Worm (Caenorhabditis elegans) whole organism, L3 larva: ENCODE measurements around the gene fbxa-63.
A peak's percentile ranks its signal among the peaks of the same experiment; 100 is the strongest.
"Not testable (repeated sequence)": the region's sequence is repeated elsewhere in the genome, so short reads cannot be mapped to it uniquely, and the experiment has no call there.

Experiments used
- ZK546.5 ChIP-seq: sonication (generic microtip); optimal IDR thresholded peaks from 2 replicates; lab custom pipeline; 2017; ENCODE audit warnings: missing biosample characterization, missing genetic modification characterization
- ama-1 ChIP-seq: fragments of 150-350 bp; optimal IDR thresholded peaks from 2 replicates; lab custom pipeline; 2018
- ceh-16 ChIP-seq: sonication (generic microtip); optimal IDR thresholded peaks from 2 replicates; lab custom pipeline; 2017; ENCODE audit warnings: missing biosample characterization, missing genetic modification characterization
- ceh-28 ChIP-seq: fragments of 150-350 bp; optimal IDR thresholded peaks from 2 replicates; lab custom pipeline; 2014; ENCODE audit warnings: missing biosample characterization, missing genetic modification reagents, missing genetic modification characterization
- ceh-9 ChIP-seq: sonication (generic microtip); optimal IDR thresholded peaks from 2 replicates; lab custom pipeline; 2018; ENCODE audit warnings: missing biosample characterization, missing genetic modification characterization
- daf-12 ChIP-seq: fragments of 150-350 bp; optimal IDR thresholded peaks from 2 replicates; lab custom pipeline; 2014; ENCODE audit warnings: missing biosample characterization, missing genetic modification reagents, missing genetic modification characterization
- egl-27 ChIP-seq: sonication (generic microtip); optimal IDR thresholded peaks from 4 replicates; lab custom pipeline; 2017; ENCODE audit warnings: missing biosample characterization, missing genetic modification reagents, missing genetic modification characterization
- egl-5 ChIP-seq: fragments of 150-350 bp; optimal IDR thresholded peaks from 2 replicates; lab custom pipeline; 2017; ENCODE audit warnings: missing biosample characterization, missing genetic modification reagents, missing genetic modification characterization, inconsistent platforms
- elt-2 ChIP-seq: sonication (generic microtip); optimal IDR thresholded peaks from 2 replicates; lab custom pipeline; 2016; ENCODE audit warnings: missing genetic modification reagents, mild to moderate bottlenecking, missing genetic modification characterization, missing compliant biosample characterization
- eor-1 ChIP-seq, 2 experiments: fragments of 150-350 bp; optimal IDR thresholded peaks; 2 replicates each; lab custom pipeline; 2014 to 2018; ENCODE audit warnings: missing biosample characterization in 2 of 2, missing genetic modification characterization in 2 of 2
- fkh-2 ChIP-seq: fragments of 150-350 bp; optimal IDR thresholded peaks from 2 replicates; lab custom pipeline; 2014; ENCODE audit warnings: missing biosample characterization, missing genetic modification reagents, missing genetic modification characterization
- fos-1 ChIP-seq: fragments of 150-350 bp; optimal IDR thresholded peaks from 2 replicates; lab custom pipeline; 2014; ENCODE audit warnings: missing biosample characterization, missing genetic modification characterization
- hmg-11 ChIP-seq: sonication (generic microtip); optimal IDR thresholded peaks from 2 replicates; lab custom pipeline; 2016; ENCODE audit warnings: missing genetic modification characterization, missing compliant biosample characterization
- lin-15B ChIP-seq: fragments of 150-350 bp; optimal IDR thresholded peaks from 2 replicates; lab custom pipeline; 2014; ENCODE audit warnings: missing biosample characterization, missing genetic modification characterization
- lin-39 ChIP-seq: fragments of 150-350 bp; optimal IDR thresholded peaks from 2 replicates; lab custom pipeline; 2018; ENCODE audit warnings: missing biosample characterization, missing genetic modification reagents, missing genetic modification characterization
- mdl-1 ChIP-seq: fragments of 150-350 bp; optimal IDR thresholded peaks from 2 replicates; lab custom pipeline; 2014; ENCODE audit warnings: missing biosample characterization, missing genetic modification characterization
- nfya-1 ChIP-seq: sonication (generic microtip); optimal IDR thresholded peaks from 2 replicates; lab custom pipeline; 2017; ENCODE audit warnings: missing genetic modification characterization, mild to moderate bottlenecking, missing compliant biosample characterization, antibody characterized with exemption, moderate library complexity; ENCODE audit not compliant: insufficient read depth
- nhr-11 ChIP-seq: fragments of 150-350 bp; optimal IDR thresholded peaks from 2 replicates; lab custom pipeline; 2014; ENCODE audit warnings: missing biosample characterization, missing genetic modification characterization
- nhr-12 ChIP-seq: fragments of 150-350 bp; optimal IDR thresholded peaks from 2 replicates; lab custom pipeline; 2014; ENCODE audit warnings: missing biosample characterization, missing genetic modification characterization
- nhr-25 ChIP-seq: sonication (generic microtip); optimal IDR thresholded peaks from 2 replicates; lab custom pipeline; 2017; ENCODE audit warnings: missing biosample characterization, missing genetic modification characterization
- nhr-43 ChIP-seq: sonication (generic microtip); optimal IDR thresholded peaks from 2 replicates; lab custom pipeline; 2016; ENCODE audit warnings: mild to moderate bottlenecking, missing genetic modification characterization, missing compliant biosample characterization; ENCODE audit not compliant: poor library complexity, severe bottlenecking
- nhr-76 ChIP-seq: fragments of 150-350 bp; sonication (generic microtip); optimal IDR thresholded peaks from 5 replicates; lab custom pipeline; 2014; ENCODE audit warnings: missing biosample characterization, missing genetic modification characterization
- nhr-77 ChIP-seq: fragments of 150-350 bp; optimal IDR thresholded peaks from 2 replicates; lab custom pipeline; 2014; ENCODE audit warnings: missing biosample characterization, missing genetic modification characterization
- pha-4 ChIP-seq: fragments of 150-350 bp; optimal IDR thresholded peaks from 2 replicates; lab custom pipeline; 2014; ENCODE audit warnings: missing biosample characterization, missing genetic modification reagents, missing genetic modification characterization
- pqm-1 ChIP-seq: fragments of 150-350 bp; optimal IDR thresholded peaks from 2 replicates; lab custom pipeline; 2017; ENCODE audit warnings: missing biosample characterization, missing genetic modification characterization, inconsistent platforms
- sea-2 ChIP-seq: fragments of 150-350 bp; sonication (generic microtip); optimal IDR thresholded peaks from 4 replicates; lab custom pipeline; 2014; ENCODE audit warnings: missing biosample characterization, missing genetic modification reagents, missing genetic modification characterization
- skn-1 ChIP-seq: fragments of 150-350 bp; optimal IDR thresholded peaks from 2 replicates; lab custom pipeline; 2014; ENCODE audit warnings: missing biosample characterization, missing genetic modification characterization
- tbx-2 ChIP-seq: sonication (generic microtip); optimal IDR thresholded peaks from 2 replicates; lab custom pipeline; 2016; ENCODE audit warnings: mild to moderate bottlenecking, missing genetic modification characterization, missing compliant biosample characterization
- unc-39 ChIP-seq: sonication (generic microtip); optimal IDR thresholded peaks from 4 replicates; lab custom pipeline; 2017; ENCODE audit warnings: missing biosample characterization, missing genetic modification characterization
- ztf-11 ChIP-seq: fragments of 150-350 bp; optimal IDR thresholded peaks from 2 replicates; lab custom pipeline; 2014; ENCODE audit warnings: missing biosample characterization, missing genetic modification characterization
- ztf-4 ChIP-seq: fragments of 150-350 bp; optimal IDR thresholded peaks from 2 replicates; lab custom pipeline; 2014; ENCODE audit warnings: missing biosample characterization, missing genetic modification characterization

fbxa-63 gene

ce11 chrIII:1249111-1249583 is 5.8 kb downstream of the fbxa-63 start, which contains the start of the genes fbxa-76 and fbxa-77:
fbxa-76 (minus strand) TSS chrIII:1249161.
fbxa-77 (plus strand) TSS chrIII:1249475.
- TF ChIP-seq egl-27 (tag; lab: Kevin White, UChicago) = no peak
- TF ChIP-seq fos-1 (tag; lab: Kevin White, UChicago) = no peak
- TF ChIP-seq egl-5 = no peak
- TF ChIP-seq ztf-11 (tag; lab: Kevin White, UChicago) = no peak
- TF ChIP-seq ceh-16 = no peak
- TF ChIP-seq ztf-4 (tag; lab: Kevin White, UChicago) = no peak
- TF ChIP-seq fkh-2 = no peak
- TF ChIP-seq ZK546.5 (tag; lab: Kevin White, UChicago) = no peak
- no peak for TF ChIP-seq nhr-77
- TF ChIP-seq hmg-11 (tag; lab: Kevin White, UChicago) = peak; percentile 62
- no peak for TF ChIP-seq sea-2 (GFP tag; lab: Kevin White, UChicago)
- peak; percentile 54 for TF ChIP-seq pqm-1 (tag; lab: Kevin White, UChicago)
- peak; percentile 48 for TF ChIP-seq nfya-1
- no peak for TF ChIP-seq nhr-25 (tag; lab: Kevin White, UChicago)
- no peak for TF ChIP-seq ama-1
- peak; percentile 25 for TF ChIP-seq lin-15B (tag; lab: Kevin White, UChicago)
- TF ChIP-seq mdl-1 = no peak
- TF ChIP-seq skn-1 (tag; lab: Kevin White, UChicago) = peak; percentile 37
- peak; percentile 78 for TF ChIP-seq elt-2 (tag; lab: Kevin White, UChicago)
- TF ChIP-seq lin-39 (tag; lab: Kevin White, UChicago) = peak; percentile 3
- TF ChIP-seq ceh-9 (tag; lab: Kevin White, UChicago) = no peak
- peak; percentile 85 for TF ChIP-seq pha-4
- TF ChIP-seq nhr-12 (tag; lab: Kevin White, UChicago) = no peak

- TF ChIP-seq egl-5; lin-15B (tag; lab: Kevin White, UChicago); nhr-11: not testable (repeated sequence)
These were observed 13.2 kb downstream of the fbxa-63 start, which contains the start of gene fbxa-208 for ce11 chrIII:1256519-1256918. fbxa-208 (plus strand) TSS chrIII:1256819.

- not testable (repeated sequence) for TF ChIP-seq daf-12, nhr-43, nhr-76 (tag; lab: Kevin White, UChicago)
These were observed 15.1 kb downstream of the fbxa-63 start, which contains the start of gene fbxa-78 for ce11 chrIII:1258358-1258757. fbxa-78 (minus strand) TSS chrIII:1258458.

- TF ChIP-seq ceh-28 (tag; lab: Kevin White, UChicago); nhr-11; skn-1 (tag; lab: Kevin White, UChicago): not testable (repeated sequence)
These were observed 20.4 kb downstream of the fbxa-63 start, which contains the start of gene srz-9 for ce11 chrIII:1263692-1264091. srz-9 (plus strand) TSS chrIII:1263992.

- TF ChIP-seq eor-1 (tag; optimal IDR thresholded peaks at IDR 0.05; lab: Kevin White, UChicago); egl-5; nhr-76 (tag; lab: Kevin White, UChicago): not testable (repeated sequence)
These were observed 23.5 kb downstream of the fbxa-63 start, which contains the start of gene fbxa-151 for ce11 chrIII:1266799-1267198. fbxa-151 (minus strand) TSS chrIII:1266899.

- TF ChIP-seq tbx-2 = no peak
- TF ChIP-seq pha-4 = peak; percentile 14
- no peak for TF ChIP-seq unc-39
- peak; percentile 57 for TF ChIP-seq elt-2 (tag; lab: Kevin White, UChicago)
- TF ChIP-seq nhr-25 (tag; lab: Kevin White, UChicago) = no peak
These were observed 25.8 kb downstream of the fbxa-63 start, which contains the start of gene fbxa-32 for ce11 chrIII:1269156-1269555. fbxa-32 (minus strand) TSS chrIII:1269256.
